Worm (Caenorhabditis elegans): ENCODE data around the gene F40H6.5.

The F40H6.5 gene

DNA sequence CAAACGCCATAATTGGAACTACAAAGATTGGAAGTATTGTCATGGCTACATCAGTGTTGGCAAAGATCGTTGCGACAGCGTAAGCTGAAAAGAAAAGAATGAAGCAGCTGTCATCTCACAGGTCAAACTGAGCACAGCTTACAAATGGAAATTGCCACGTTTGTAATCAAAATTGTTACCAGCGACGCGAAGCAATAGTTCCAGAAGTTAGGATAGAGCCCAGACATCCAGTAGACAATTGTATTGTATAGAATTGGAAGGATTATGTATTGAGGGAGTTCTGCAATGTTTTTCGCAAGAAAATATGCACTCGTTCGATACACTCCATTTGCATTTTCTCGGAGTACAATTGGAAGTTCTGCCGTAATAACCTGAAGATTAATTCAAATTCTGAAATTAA lies 29.7 kb upstream of the F40H6.5 start:
- TF ChIP-seq zip-5 (tag; optimal IDR thresholded peaks at IDR 0.05) (no peak), eyg-1 (tag; optimal IDR thresholded peaks at IDR 0.05) (no peak), unc-86 (tag; optimal IDR thresholded peaks at IDR 0.05) (no peak), nfya-1 (tag; optimal IDR thresholded peaks at IDR 0.05) (no peak), ahr-1 (tag; optimal IDR thresholded peaks at IDR 0.05) (no peak), ceh-14 (tag; optimal IDR thresholded peaks at IDR 0.05) (no peak), sox-4 (tag; optimal IDR thresholded peaks at IDR 0.05) (no peak), elt-2 (tag; optimal IDR thresholded peaks at IDR 0.05) (no peak), pha-2 (tag; optimal IDR thresholded peaks at IDR 0.05) (no peak), ets-4 (tag; optimal IDR thresholded peaks at IDR 0.05) (no peak), gmeb-2 (tag; optimal IDR thresholded peaks at IDR 0.05) (no peak), C08G9.2 (tag; optimal IDR thresholded peaks at IDR 0.05) (no peak), syd-9 (tag; optimal IDR thresholded peaks at IDR 0.05) (no peak), sdc-2 (tag; optimal IDR thresholded peaks at IDR 0.05) (no peak), tbx-2 (tag; optimal IDR thresholded peaks at IDR 0.05) (no peak), pag-3 (tag; optimal IDR thresholded peaks at IDR 0.05; ENCODE audit: borderline replicate concordance) (no peak), hlh-13 (GFP tag; optimal IDR thresholded peaks at IDR 0.05) (no peak), ceh-18 (tag; optimal IDR thresholded peaks at IDR 0.05) (no peak), ceh-30 (tag; optimal IDR thresholded peaks at IDR 0.05) (no peak), unc-42 (tag; optimal IDR thresholded peaks at IDR 0.05) (no peak)

DNA sequence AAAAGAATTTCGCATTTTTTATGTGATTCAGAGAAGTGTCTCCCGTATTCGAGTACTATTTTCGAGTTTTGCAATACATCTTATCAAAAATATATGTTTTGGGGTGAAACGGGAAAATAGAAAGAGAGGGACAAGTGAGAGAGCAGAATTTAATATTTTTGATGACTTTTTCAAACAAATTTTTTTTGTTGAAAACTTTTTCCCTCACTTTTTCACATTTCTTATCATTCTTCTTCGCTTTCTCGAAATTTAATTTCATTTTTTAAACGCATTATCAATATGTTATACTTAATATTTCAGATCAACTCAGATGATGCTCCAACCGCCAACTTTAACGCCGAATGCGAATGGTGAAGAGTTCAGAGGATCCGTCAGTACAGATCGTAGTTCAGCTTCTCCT lies 24.7 kb upstream of the F40H6.5 start, which contains the start of gene attf-4:
TSS of gene attf-4 (plus strand) at position 301 of the 400 bp plus-strand sequence.
- no peak for TF ChIP-seq npax-4 (tag; optimal IDR thresholded peaks at IDR 0.05)
- no peak for TF ChIP-seq hlh-30 (tag; optimal IDR thresholded peaks at IDR 0.05; ENCODE audit: insufficient read depth)
- TF ChIP-seq K09A11.1 (tag; optimal IDR thresholded peaks at IDR 0.05; ENCODE audit: insufficient read depth): no peak
- no peak for TF ChIP-seq ceh-24 (tag; optimal IDR thresholded peaks at IDR 0.05)
- no peak for TF ChIP-seq tbx-7 (tag; optimal IDR thresholded peaks at IDR 0.05)
- TF ChIP-seq fax-1 (tag; optimal IDR thresholded peaks at IDR 0.05): no peak
- TF ChIP-seq unc-42 (tag; optimal IDR thresholded peaks at IDR 0.05): no peak
- no peak for TF ChIP-seq fkh-6 (tag; optimal IDR thresholded peaks at IDR 0.05)
- TF ChIP-seq pag-3 (tag; optimal IDR thresholded peaks at IDR 0.05; ENCODE audit: borderline replicate concordance): no peak
- TF ChIP-seq gmeb-2 (tag; optimal IDR thresholded peaks at IDR 0.05): no peak
- TF ChIP-seq lin-11 (tag; optimal IDR thresholded peaks at IDR 0.05): no peak
- no peak for TF ChIP-seq nhr-11 (tag; optimal IDR thresholded peaks at IDR 0.05)
- TF ChIP-seq lim-6 (tag; optimal IDR thresholded peaks at IDR 0.05): no peak

DNA sequence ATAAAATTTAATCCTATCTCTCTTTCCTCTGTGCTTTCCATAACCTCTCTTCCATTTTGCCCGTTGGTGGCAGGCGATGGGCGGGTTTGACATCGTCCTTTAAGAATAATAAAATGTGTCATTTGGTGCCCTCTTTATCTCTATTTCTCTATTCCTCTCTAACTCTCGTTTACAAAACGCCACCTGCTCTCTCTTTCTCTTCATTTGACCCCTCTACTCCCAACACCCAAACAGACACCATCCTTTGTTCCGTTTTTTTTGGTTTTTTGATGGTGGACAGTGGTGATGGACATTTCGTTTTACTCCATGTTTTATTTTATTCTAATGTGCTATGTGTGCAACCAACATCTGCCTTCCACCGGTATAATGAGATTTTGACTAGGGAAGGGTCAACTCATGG lies 23.3 kb upstream of the F40H6.5 start:
- TF ChIP-seq ceh-22 (tag; optimal IDR thresholded peaks at IDR 0.05) (no peak), ceh-19 (GFP tag; optimal IDR thresholded peaks at IDR 0.05) (no peak), unc-3 (GFP tag; conservative IDR thresholded peaks at IDR 0.05) (no peak), unc-3 (tag; optimal IDR thresholded peaks at IDR 0.05) (no peak), sox-2 (GFP tag; IDR thresholded peaks at IDR 0.05) (no peak), K02D7.2 (tag; optimal IDR thresholded peaks at IDR 0.05) (no peak), fkh-6 (tag; optimal IDR thresholded peaks at IDR 0.05) (no peak), mec-3 (tag; optimal IDR thresholded peaks at IDR 0.05; ENCODE audit: borderline replicate concordance) (no peak), C08G9.2 (tag; optimal IDR thresholded peaks at IDR 0.05) (no peak), elt-4 (tag; optimal IDR thresholded peaks at IDR 0.05) (no peak), unc-86 (tag; optimal IDR thresholded peaks at IDR 0.05) (no peak), unc-55 (GFP tag; optimal IDR thresholded peaks at IDR 0.05) (peak; percentile 29), fkh-10 (GFP tag; optimal IDR thresholded peaks at IDR 0.05) (no peak), pha-4 (tag; optimal IDR thresholded peaks at IDR 0.05) (no peak), unc-42 (tag; optimal IDR thresholded peaks at IDR 0.05) (peak; percentile 30), zip-5 (tag; optimal IDR thresholded peaks at IDR 0.05) (no peak), nfya-1 (tag; optimal IDR thresholded peaks at IDR 0.05) (peak; percentile 36), dve-1 (tag; optimal IDR thresholded peaks at IDR 0.05) (no peak), pha-2 (tag; optimal IDR thresholded peaks at IDR 0.05) (no peak), ttx-3 (tag; optimal IDR thresholded peaks at IDR 0.05) (no peak), hlh-13 (GFP tag; optimal IDR thresholded peaks at IDR 0.05) (no peak), ceh-34 (tag; optimal IDR thresholded peaks at IDR 0.05) (peak; percentile 5), sdc-2 (tag; optimal IDR thresholded peaks at IDR 0.05) (no peak), ceh-48 (tag; optimal IDR thresholded peaks at IDR 0.05) (no peak), ceh-31 (tag; optimal IDR thresholded peaks at IDR 0.05) (peak; percentile 33), ets-4 (tag; optimal IDR thresholded peaks at IDR 0.05) (no peak), hlh-15 (tag; optimal IDR thresholded peaks at IDR 0.05) (no peak), hlh-8 (tag; optimal IDR thresholded peaks at IDR 0.05) (peak; percentile 28), nhr-232 (tag; optimal IDR thresholded peaks at IDR 0.05) (no peak), ztf-16 (tag; optimal IDR thresholded peaks at IDR 0.05) (no peak), lim-6 (tag; optimal IDR thresholded peaks at IDR 0.05) (no peak)

All from whole organism, late embryonic.